Worm (Caenorhabditis elegans): ENCODE data around the gene itsn-1.
A peak's percentile ranks its signal among the peaks of the same experiment; 100 is the strongest.
"Not testable (repeated sequence)": the region's sequence is repeated elsewhere in the genome, so short reads cannot be mapped to it uniquely, and the experiment has no call there.

Gene itsn-1

DNA sequence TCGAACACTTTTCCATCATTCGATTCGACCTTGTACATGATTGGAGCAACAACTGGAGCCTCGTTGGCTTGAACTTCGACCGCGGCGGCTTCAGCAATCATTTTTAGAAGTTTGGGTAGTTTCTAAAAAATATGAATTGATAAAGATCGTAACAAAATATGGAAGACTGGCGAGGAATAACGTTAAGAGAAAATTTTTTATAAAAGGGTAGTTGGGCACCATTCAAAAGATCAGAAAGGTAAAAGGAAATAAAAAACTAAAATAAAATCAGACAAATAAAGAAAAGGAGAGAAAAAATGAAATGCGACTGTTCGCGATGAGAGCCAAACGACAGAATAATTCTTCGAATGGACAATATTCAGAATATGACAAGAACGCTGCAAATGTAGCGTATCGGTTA, 46.3 kb downstream of the itsn-1 start, which contains the start of gene skr-8:
skr-8 (minus strand) TSS at position 101 of the 400 bp plus-strand sequence.
- not testable (repeated sequence) for TF ChIP-seq ceh-19 (GFP tag; optimal IDR thresholded peaks at IDR 0.05); unc-55 (GFP tag; optimal IDR thresholded peaks at IDR 0.05); pax-1 (tag; optimal IDR thresholded peaks at IDR 0.05)

DNA sequence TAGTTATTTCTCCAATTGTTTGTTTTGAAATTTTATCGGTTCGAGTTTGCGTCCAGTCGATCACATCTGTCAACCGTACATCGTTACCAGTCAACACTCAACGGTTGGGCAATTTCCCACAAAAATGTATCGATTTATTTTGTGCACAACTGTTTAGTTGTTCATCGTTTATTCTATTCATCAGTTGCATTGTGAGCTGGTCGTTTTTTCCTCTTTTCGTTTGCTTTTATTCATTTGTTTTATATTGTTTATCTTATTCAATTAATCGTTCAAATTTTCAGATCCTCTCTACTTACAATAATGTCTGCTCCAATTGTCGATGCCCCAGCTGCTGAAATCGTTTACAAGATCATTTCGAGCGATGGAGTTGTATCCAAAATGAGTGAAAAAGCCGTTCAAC, 47.5 kb downstream of the itsn-1 start, which contains the start of gene skr-12:
skr-12 (plus strand) TSS at position 301 of the 400 bp plus-strand sequence.
- no peak for TF ChIP-seq hlh-6 (tag; optimal IDR thresholded peaks at IDR 0.05)
- TF ChIP-seq K09A11.1 (tag; optimal IDR thresholded peaks at IDR 0.05; ENCODE audit: insufficient read depth), result no peak
- no peak for TF ChIP-seq ceh-22 (tag; optimal IDR thresholded peaks at IDR 0.05)
- TF ChIP-seq gmeb-2 (tag; optimal IDR thresholded peaks at IDR 0.05), result no peak
- TF ChIP-seq ama-1 (optimal IDR thresholded peaks at IDR 0.05), result no peak
- no peak for TF ChIP-seq rnt-1 (tag; optimal IDR thresholded peaks at IDR 0.05)
- TF ChIP-seq fax-1 (tag; optimal IDR thresholded peaks at IDR 0.05), result no peak
- no peak for TF ChIP-seq hlh-8 (tag; optimal IDR thresholded peaks at IDR 0.05)
- TF ChIP-seq pat-9 (tag; optimal IDR thresholded peaks at IDR 0.05), result no peak
- no peak for TF ChIP-seq dve-1 (tag; optimal IDR thresholded peaks at IDR 0.05)
- no peak for TF ChIP-seq unc-86 (tag; optimal IDR thresholded peaks at IDR 0.05)
- no peak for TF ChIP-seq elt-2 (tag; optimal IDR thresholded peaks at IDR 0.05)
- no peak for TF ChIP-seq C08G9.2 (tag; optimal IDR thresholded peaks at IDR 0.05)
- no peak for TF ChIP-seq mec-3 (tag; optimal IDR thresholded peaks at IDR 0.05; ENCODE audit: borderline replicate concordance)
- no peak for TF ChIP-seq syd-9 (tag; optimal IDR thresholded peaks at IDR 0.05)

DNA sequence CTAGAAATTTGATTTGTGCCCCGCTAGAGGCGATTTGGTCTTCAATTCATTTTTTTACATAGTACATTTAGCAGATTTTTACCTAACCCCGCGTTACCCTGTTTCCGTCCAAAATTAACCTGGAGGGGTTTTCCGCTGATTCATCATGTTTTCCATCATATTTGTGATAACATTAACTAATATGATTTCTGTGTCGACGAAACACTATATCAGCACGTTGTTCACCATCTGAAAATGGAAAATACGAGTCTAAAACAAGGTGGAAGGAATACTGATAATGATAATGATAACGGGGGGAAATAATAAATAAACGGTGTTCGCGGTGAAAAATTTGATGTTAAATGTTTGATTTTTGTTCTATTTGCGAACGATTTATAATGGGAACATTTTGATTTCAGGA, 52.2 kb downstream of the itsn-1 start:
- peak; percentile 83 for TF ChIP-seq elt-2 (tag; optimal IDR thresholded peaks at IDR 0.05)
- no peak for TF ChIP-seq elt-4 (tag; optimal IDR thresholded peaks at IDR 0.05)

DNA sequence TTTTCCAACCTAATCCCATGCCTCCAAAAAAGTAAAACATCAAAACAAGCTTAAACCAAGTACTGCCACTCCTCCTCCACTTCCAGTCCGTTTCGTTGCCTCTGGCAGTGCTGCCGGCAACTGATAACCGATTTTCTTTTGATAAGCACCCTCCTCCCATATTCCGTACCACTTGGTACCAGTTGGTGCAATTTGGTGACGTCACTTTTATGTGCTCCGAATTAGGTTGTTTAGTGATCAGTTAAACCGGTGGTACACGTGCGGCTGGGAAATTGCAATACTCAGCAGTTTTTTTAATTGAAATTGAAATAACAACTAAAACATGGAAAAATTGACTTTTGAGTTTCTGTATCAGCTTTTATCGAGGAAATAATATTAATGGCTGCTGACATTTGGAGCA, 54.6 kb downstream of the itsn-1 start:
- no peak for TF ChIP-seq hlh-6 (tag; optimal IDR thresholded peaks at IDR 0.05)
- TF ChIP-seq syd-9 (tag; optimal IDR thresholded peaks at IDR 0.05), result no peak
- TF ChIP-seq ets-4 (tag; optimal IDR thresholded peaks at IDR 0.05), result no peak
- TF ChIP-seq pqm-1 (tag; optimal IDR thresholded peaks at IDR 0.05), result no peak
- TF ChIP-seq elt-2 (tag; optimal IDR thresholded peaks at IDR 0.05), result peak; percentile 93

DNA sequence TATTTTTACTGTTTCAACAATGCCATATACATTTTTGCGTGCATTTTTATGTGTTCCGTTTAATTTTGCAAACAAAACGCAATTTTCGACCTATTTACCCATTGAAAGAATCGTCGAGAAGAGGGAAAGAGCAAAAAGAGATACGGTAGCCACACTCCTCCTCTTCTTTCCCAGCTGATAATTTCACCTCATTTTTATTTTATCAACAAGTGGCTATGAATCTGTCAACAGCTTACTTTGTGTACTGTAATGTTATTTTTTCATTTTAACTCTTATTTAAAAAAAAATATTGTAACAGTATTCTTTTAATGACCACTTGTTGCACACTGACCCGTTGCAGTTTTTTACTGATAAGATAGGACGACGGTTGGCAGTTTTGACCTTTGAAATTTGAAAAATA, 55.5 kb downstream of the itsn-1 start:
- TF ChIP-seq sdc-2 (tag; optimal IDR thresholded peaks at IDR 0.05) (no peak), elt-2 (tag; optimal IDR thresholded peaks at IDR 0.05) (peak; percentile 20), tbx-7 (tag; optimal IDR thresholded peaks at IDR 0.05) (no peak), lim-6 (tag; optimal IDR thresholded peaks at IDR 0.05) (no peak), fkh-6 (tag; optimal IDR thresholded peaks at IDR 0.05) (no peak), unc-3 (GFP tag; conservative IDR thresholded peaks at IDR 0.05) (no peak), unc-3 (tag; optimal IDR thresholded peaks at IDR 0.05) (no peak)
